Fruit fly (Drosophila melanogaster) whole organism, wandering third instar larva: ENCODE data around the gene TwdlP.

ENCODE experiments used
- Abd-B ChIP-seq: fragments of >200 bp; optimal IDR thresholded peaks from 2 replicates; lab custom pipeline; 2017; ENCODE audit warnings: missing biosample characterization, missing genetic modification characterization
- CG32264 ChIP-seq: fragments of 200-800 bp; sonication (Bioruptor generic); optimal IDR thresholded peaks from 2 replicates; lab custom pipeline; 2016; ENCODE audit warnings: missing biosample characterization, missing genetic modification characterization
- GATAd ChIP-seq: sonication (Bioruptor generic); optimal IDR thresholded peaks from 2 replicates; lab custom pipeline; 2016; ENCODE audit warnings: missing biosample characterization, missing genetic modification characterization
- Hr78 ChIP-seq: fragments of >200 bp; optimal IDR thresholded peaks from 2 replicates; lab custom pipeline; 2017; ENCODE audit warnings: missing biosample characterization, missing genetic modification characterization
- Myc ChIP-seq: fragments of >200 bp; optimal IDR thresholded peaks from 2 replicates; lab custom pipeline; 2017
- br ChIP-seq: fragments of 200-800 bp; sonication (Bioruptor generic); optimal IDR thresholded peaks from 2 replicates; lab custom pipeline; 2016; ENCODE audit warnings: missing biosample characterization, missing genetic modification characterization
- dl ChIP-seq, 2 experiments: fragments of 175-275, 200-275 bp in 1 of 2; fragments of 200-275 bp in 1 of 2; sonication (Bioruptor generic); optimal IDR thresholded peaks; lab custom pipeline; 2018; ENCODE audit warnings: mild to moderate bottlenecking in 2 of 2, missing biosample characterization in 2 of 2, missing genetic modification characterization in 2 of 2, moderate library complexity in 2 of 2; ENCODE audit not compliant: partially characterized antibody in 2 of 2, insufficient read depth in 1 of 2
- h ChIP-seq: fragments of 200-800 bp; sonication (Bioruptor generic); optimal IDR thresholded peaks from 3 replicates; lab custom pipeline; 2016; ENCODE audit warnings: missing biosample characterization, mild to moderate bottlenecking, missing genetic modification characterization
- pan ChIP-seq: fragments of >200 bp; optimal IDR thresholded peaks from 2 replicates; lab custom pipeline; 2017
- usp ChIP-seq: fragments of >200 bp; optimal IDR thresholded peaks from 2 replicates; lab custom pipeline; 2017; ENCODE audit warnings: missing biosample characterization, missing genetic modification characterization
- woc ChIP-seq: sonication (Bioruptor generic); optimal IDR thresholded peaks from 2 replicates; lab custom pipeline; 2016; ENCODE audit warnings: missing biosample characterization, mild to moderate bottlenecking, missing genetic modification characterization

DNA sequence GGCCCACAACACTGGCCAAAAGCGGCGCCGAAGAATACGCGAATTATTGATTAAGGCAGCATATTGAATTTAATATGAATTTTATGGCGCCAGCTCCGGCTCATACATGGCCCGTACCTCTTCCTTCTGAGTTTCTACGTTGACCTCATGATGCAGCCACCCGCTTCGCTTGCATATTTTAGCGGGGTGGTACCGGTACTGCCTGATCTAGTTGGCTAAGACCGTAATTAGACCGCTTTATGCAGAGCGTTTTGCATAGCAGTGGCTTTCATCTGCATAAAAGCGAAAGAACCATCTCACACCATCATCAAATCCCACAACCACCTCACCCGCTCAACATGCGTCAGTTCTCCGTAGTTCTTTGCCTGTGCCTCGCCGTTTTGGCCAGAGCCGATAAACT lies 8.5 kb upstream of the TwdlP start, which contains the start of gene TwdlJ:
- no peak for TF ChIP-seq usp
- TF ChIP-seq dl (GFP tag; optimal IDR thresholded peaks at IDR 0.05; lab: Kevin White, UChicago; ENCODE audit: insufficient read depth in 1 of 2, partially characterized antibody in 2 of 2) = no peak
- no peak for TF ChIP-seq GATAd
- TF ChIP-seq Abd-B = no peak
- TF ChIP-seq br (GFP tag; lab: Kevin White, UChicago) = no peak
- TF ChIP-seq CG32264 = no peak
- TF ChIP-seq Hr78 = no peak
- no peak for TF ChIP-seq Myc (lab: Kevin White, UChicago)
- no peak for TF ChIP-seq woc (GFP tag; lab: Kevin White, UChicago)
- TF ChIP-seq h = no peak
- TF ChIP-seq pan (lab: Kevin White, UChicago) = no peak
